Worm (Caenorhabditis elegans) whole organism, L4 larva: ENCODE results near the gene ngn-1.
"Not testable (repeated sequence)": the region's sequence is repeated elsewhere in the genome, so short reads cannot be mapped to it uniquely, and the experiment has no call there.

Experiments
- F49E8.2 ChIP-seq: sonication (generic microtip); optimal IDR thresholded peaks from 2 replicates; lab custom pipeline; 2016; ENCODE audit warnings: missing compliant biosample characterization, mild to moderate bottlenecking, missing genetic modification characterization, borderline replicate concordance
- T20F7.1 ChIP-seq: fragments of 200-800 bp; sonication (Bioruptor generic); optimal IDR thresholded peaks from 2 replicates; lab custom pipeline; 2018; ENCODE audit warnings: mild to moderate bottlenecking, missing genetic modification characterization, missing compliant biosample characterization
- T26A8.4 ChIP-seq: fragments of 200-800 bp; sonication (Bioruptor generic); IDR thresholded peaks from 2 replicates; pipeline ENCODE4 v1.3.6; 2022; ENCODE audit warnings: missing genetic modification characterization, missing compliant biosample characterization
- Y48G9A.11 ChIP-seq: fragments of 200-800 bp; sonication (Bioruptor generic); IDR thresholded peaks from 2 replicates; pipeline ENCODE4 v1.3.6; 2022; ENCODE audit warnings: missing genetic modification reagents, missing genetic modification characterization, missing compliant biosample characterization
- Y5F2A.4 ChIP-seq: fragments of 200-800 bp; sonication (Bioruptor generic); optimal IDR thresholded peaks from 2 replicates; lab custom pipeline; 2018; ENCODE audit warnings: mild to moderate bottlenecking, missing genetic modification characterization, missing compliant biosample characterization
- Y75B8A.6 ChIP-seq: fragments of 200-800 bp; sonication (Bioruptor generic); IDR thresholded peaks from 2 replicates; pipeline ENCODE4 v1.3.6; 2022; ENCODE audit warnings: missing genetic modification reagents, missing genetic modification characterization, missing compliant biosample characterization
- arid-1 ChIP-seq: fragments of 200-800 bp; sonication (Bioruptor generic); conservative IDR thresholded peaks from 2 replicates; pipeline ENCODE4 v1.3.6; 2022; ENCODE audit warnings: missing genetic modification reagents, missing genetic modification characterization, missing compliant biosample characterization
- ceh-44 ChIP-seq: fragments of 200-800 bp; sonication (Bioruptor generic); IDR thresholded peaks from 2 replicates; pipeline ENCODE4 v1.3.6; 2022; ENCODE audit warnings: missing genetic modification reagents, missing genetic modification characterization, missing compliant biosample characterization
- ceh-62 ChIP-seq: sonication (generic microtip); optimal IDR thresholded peaks from 2 replicates; lab custom pipeline; 2017; ENCODE audit warnings: missing biosample characterization, missing genetic modification characterization
- ces-1 ChIP-seq: fragments of 150-350 bp; sonication (generic microtip); optimal IDR thresholded peaks from 4 replicates; lab custom pipeline; 2014; ENCODE audit warnings: missing biosample characterization, missing genetic modification reagents, missing genetic modification characterization
- cey-2 ChIP-seq: sonication (generic microtip); optimal IDR thresholded peaks from 3 replicates; lab custom pipeline; 2017; ENCODE audit warnings: missing genetic modification characterization, mild to moderate bottlenecking, missing compliant biosample characterization, antibody characterized with exemption, borderline replicate concordance; ENCODE audit not compliant: insufficient read depth
- dpl-1 ChIP-seq: fragments of 150-350 bp; optimal IDR thresholded peaks from 2 replicates; lab custom pipeline; 2014; ENCODE audit warnings: missing biosample characterization, missing genetic modification reagents, missing genetic modification characterization
- egl-27 ChIP-seq: sonication (generic microtip); optimal IDR thresholded peaks from 3 replicates; lab custom pipeline; 2017; ENCODE audit warnings: missing biosample characterization, missing genetic modification reagents, missing genetic modification characterization
- egl-43 ChIP-seq: fragments of 200-800 bp; sonication (Bioruptor generic); IDR thresholded peaks from 2 replicates; pipeline ENCODE4 v1.3.6; 2022; ENCODE audit warnings: missing genetic modification reagents, missing genetic modification characterization, missing compliant biosample characterization
- hmg-1.1 ChIP-seq: fragments of 200-800 bp; sonication (Bioruptor generic); IDR thresholded peaks from 2 replicates; pipeline ENCODE4 v1.3.6; 2022; ENCODE audit warnings: missing genetic modification reagents, missing genetic modification characterization, missing compliant biosample characterization
- jun-1 ChIP-seq: fragments of 150-350 bp; optimal IDR thresholded peaks from 2 replicates; lab custom pipeline; 2014; ENCODE audit warnings: missing biosample characterization, missing genetic modification reagents, missing genetic modification characterization
- lim-7 ChIP-seq: fragments of 200-800 bp; sonication (Bioruptor generic); IDR thresholded peaks from 2 replicates; pipeline ENCODE4 v1.3.6; 2022; ENCODE audit warnings: missing genetic modification characterization, missing compliant biosample characterization
- lin-29 ChIP-seq: fragments of 200-800 bp; sonication (Bioruptor generic); IDR thresholded peaks from 2 replicates; pipeline ENCODE4 v1.3.6; 2022; ENCODE audit warnings: missing genetic modification reagents, missing genetic modification characterization, missing compliant biosample characterization
- lin-38 ChIP-seq: fragments of 200-800 bp; sonication (Bioruptor generic); IDR thresholded peaks from 2 replicates; pipeline ENCODE4 v1.3.6; 2022; ENCODE audit warnings: missing genetic modification reagents, missing genetic modification characterization, missing compliant biosample characterization
- lsy-2 ChIP-seq, 2 experiments: fragments of 150-350 bp in 1 of 2; sonication (generic microtip) in 1 of 2; optimal IDR thresholded peaks; 2 replicates each; lab custom pipeline; 2014 to 2017; ENCODE audit warnings: missing biosample characterization in 2 of 2, missing genetic modification characterization in 2 of 2
- madf-9 ChIP-seq: fragments of 200-800 bp; sonication (Bioruptor generic); conservative IDR thresholded peaks from 2 replicates; pipeline ENCODE4 v1.3.6; 2022; ENCODE audit warnings: missing genetic modification reagents, missing genetic modification characterization, missing compliant biosample characterization
- mep-1 ChIP-seq: fragments of 150-350 bp; sonication (generic microtip); optimal IDR thresholded peaks from 3 replicates; lab custom pipeline; 2014; ENCODE audit warnings: missing biosample characterization, missing genetic modification characterization
- mes-2 ChIP-seq: sonication (generic microtip); optimal IDR thresholded peaks from 2 replicates; lab custom pipeline; 2016; ENCODE audit warnings: missing genotype, mild to moderate bottlenecking, missing genetic modification characterization, missing compliant biosample characterization; ENCODE audit not compliant: poor library complexity, severe bottlenecking
- mxl-2 ChIP-seq: fragments of 200-800 bp; sonication (Bioruptor generic); conservative IDR thresholded peaks from 2 replicates; pipeline ENCODE4 v1.3.6; 2022; ENCODE audit warnings: missing genetic modification reagents, missing genetic modification characterization, missing compliant biosample characterization
- nhr-11 ChIP-seq: fragments of 150-350 bp; optimal IDR thresholded peaks from 2 replicates; lab custom pipeline; 2014; ENCODE audit warnings: missing biosample characterization, missing genetic modification characterization
- nhr-6 ChIP-seq: fragments of 150-350 bp; optimal IDR thresholded peaks from 2 replicates; lab custom pipeline; 2014; ENCODE audit warnings: missing biosample characterization, missing genetic modification characterization
- nhr-76 ChIP-seq: fragments of 150-350 bp; optimal IDR thresholded peaks from 2 replicates; lab custom pipeline; 2014; ENCODE audit warnings: missing biosample characterization, missing genetic modification characterization
- pqm-1 ChIP-seq: sonication (generic microtip); optimal IDR thresholded peaks from 2 replicates; lab custom pipeline; 2017; ENCODE audit warnings: missing biosample characterization, missing genetic modification characterization
- rbr-2 ChIP-seq: sonication (generic microtip); optimal IDR thresholded peaks from 2 replicates; lab custom pipeline; 2016; ENCODE audit warnings: missing genotype, missing genetic modification characterization, missing compliant biosample characterization
- set-16 ChIP-seq: fragments of 200-800 bp; sonication (Bioruptor generic); IDR thresholded peaks from 2 replicates; pipeline ENCODE4 v1.3.6; 2022; ENCODE audit warnings: missing genetic modification reagents, missing genetic modification characterization, missing compliant biosample characterization
- unc-130 ChIP-seq: sonication (generic microtip); optimal IDR thresholded peaks from 2 replicates; lab custom pipeline; 2016; ENCODE audit warnings: missing genetic modification reagents, missing genetic modification characterization, missing compliant biosample characterization
- unc-39 ChIP-seq: sonication (generic microtip); optimal IDR thresholded peaks from 2 replicates; lab custom pipeline; 2017; ENCODE audit warnings: missing biosample characterization, missing genetic modification characterization
- zag-1 ChIP-seq: fragments of 150-350 bp; optimal IDR thresholded peaks from 2 replicates; lab custom pipeline; 2014; ENCODE audit warnings: missing biosample characterization, missing genetic modification characterization
- ztf-11 ChIP-seq: fragments of 150-350 bp; optimal IDR thresholded peaks from 2 replicates; lab custom pipeline; 2014; ENCODE audit warnings: missing biosample characterization, missing genetic modification characterization

The ngn-1 gene

DNA sequence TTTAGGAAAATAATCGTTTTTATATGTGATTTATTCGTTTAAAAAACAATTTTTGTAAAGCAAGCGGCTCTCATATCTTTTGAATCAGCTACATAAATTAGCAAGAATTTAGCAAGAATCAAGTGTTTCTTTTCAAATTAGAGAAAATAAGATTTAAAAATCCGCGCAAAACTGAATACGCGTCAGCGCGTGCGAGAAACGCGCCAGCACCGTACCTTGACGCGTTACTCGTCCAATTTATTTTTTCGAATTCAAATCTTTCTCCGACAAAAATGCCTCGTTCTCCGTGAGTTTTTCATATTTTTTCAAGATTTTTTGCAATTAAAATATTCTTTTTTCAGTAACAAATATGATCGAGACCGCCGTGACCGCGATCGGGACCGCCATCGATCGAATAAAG lies 48.2 kb upstream of the ngn-1 start, which contains the start of gene Y94H6A.3 (continued):
- TF ChIP-seq nhr-76 (no peak), T26A8.4 (GFP tag; lab: Robert Waterston, UW) (peak; percentile 86), ces-1 (GFP tag; lab: Kevin White, UChicago) (no peak), unc-130 (GFP tag; lab: Kevin White, UChicago) (no peak), lsy-2 (tag; optimal IDR thresholded peaks at IDR 0.05; lab: Kevin White, UChicago) (peak; percentile 31 to 94), ztf-11 (tag; lab: Kevin White, UChicago) (no peak), cey-2 (tag; lab: Kevin White, UChicago) (no peak), egl-43 (GFP tag; lab: Robert Waterston, UW) (no peak), ceh-62 (tag; lab: Kevin White, UChicago) (no peak), unc-39 (tag; lab: Kevin White, UChicago) (no peak)
- TF ChIP-seq, all 104 proteins: peak for 45

DNA sequence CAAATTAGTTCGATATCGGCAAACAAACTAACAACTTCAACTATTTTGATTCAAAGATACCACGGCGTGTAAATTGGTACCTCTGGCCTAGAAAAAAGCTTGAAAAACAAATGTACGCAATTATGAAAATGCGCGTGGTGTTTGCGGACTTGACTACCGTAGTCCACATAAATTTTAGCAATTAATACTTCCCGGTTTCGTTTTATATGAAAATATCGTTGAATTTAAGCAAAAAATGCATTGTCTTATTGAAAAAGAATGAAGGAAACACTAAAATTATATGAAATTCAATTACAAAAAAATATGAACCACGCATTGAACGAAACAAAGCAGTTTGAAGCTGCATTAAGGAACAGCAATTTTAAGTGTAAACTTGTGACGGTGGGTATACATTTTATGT lies 46.8 kb upstream of the ngn-1 start, which contains the start of gene gpx-4:
Gene gpx-4, minus strand, starts transcription at position 101 of the 400 bp plus-strand sequence.
- TF ChIP-seq F49E8.2 (tag; lab: Kevin White, UChicago); egl-27 (tag; lab: Kevin White, UChicago); madf-9: not testable (repeated sequence)

DNA sequence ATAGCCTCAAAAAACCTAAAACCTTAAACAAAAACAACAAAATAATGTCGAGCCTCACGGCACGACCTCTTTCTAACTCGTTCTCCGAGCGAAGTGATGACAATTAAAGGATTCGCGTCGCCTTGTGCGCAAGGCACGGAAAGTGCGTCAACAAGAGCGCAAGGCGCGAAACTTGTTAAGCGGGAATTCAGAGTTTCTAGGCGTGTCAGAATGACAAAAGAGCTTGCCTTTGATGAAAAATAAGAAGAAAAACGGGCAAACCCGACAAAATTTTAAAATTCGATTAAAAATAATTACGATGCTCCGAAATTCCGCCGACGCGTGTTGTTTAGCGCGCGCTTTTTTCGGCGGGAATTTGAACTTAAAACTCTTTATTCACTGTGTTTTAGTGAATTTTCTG lies 43.3 kb upstream of the ngn-1 start:
- TF ChIP-seq lin-38 (GFP tag; lab: Robert Waterston, UW) (peak; percentile 44), Y48G9A.11 (peak; percentile 93)

DNA sequence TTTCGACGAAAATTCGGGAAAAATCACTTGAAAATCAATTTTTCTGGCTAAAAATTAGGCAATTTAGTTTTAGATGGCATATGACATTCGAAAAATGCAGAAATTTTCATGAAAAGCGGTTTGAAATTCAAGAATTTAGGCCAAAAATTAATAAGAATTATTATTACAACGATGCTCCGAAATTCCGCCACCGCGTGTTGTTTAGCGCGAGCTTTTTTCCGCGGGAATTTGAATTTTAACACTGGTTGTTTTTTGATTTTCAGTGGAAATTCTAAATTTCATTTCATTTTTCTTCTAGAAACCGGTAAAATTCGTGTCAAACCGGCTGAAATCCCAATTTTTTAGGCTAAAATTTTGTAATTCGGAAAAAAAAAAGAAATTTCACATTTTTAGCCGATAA lies 42.6 kb upstream of the ngn-1 start:
- TF ChIP-seq ceh-44 (GFP tag; lab: Robert Waterston, UW) (no peak), zag-1 (no peak), mep-1 (no peak), nhr-11 (tag; lab: Kevin White, UChicago) (no peak), unc-130 (GFP tag; lab: Kevin White, UChicago) (no peak), jun-1 (tag; lab: Kevin White, UChicago) (no peak), pqm-1 (tag; lab: Kevin White, UChicago) (no peak), dpl-1 (GFP tag; lab: Kevin White, UChicago) (peak; percentile 80), Y75B8A.6 (GFP tag; lab: Robert Waterston, UW) (no peak), hmg-1.1 (GFP tag; lab: Robert Waterston, UW) (no peak), mxl-2 (no peak), ces-1 (GFP tag; lab: Kevin White, UChicago) (no peak), arid-1 (no peak), lin-29 (GFP tag; lab: Robert Waterston, UW) (no peak), T26A8.4 (GFP tag; lab: Robert Waterston, UW) (no peak), Y48G9A.11 (peak; percentile 97), lin-38 (GFP tag; lab: Robert Waterston, UW) (peak; percentile 21), set-16 (no peak), rbr-2 (tag; lab: Kevin White, UChicago) (no peak), lim-7 (GFP tag; lab: Robert Waterston, UW) (no peak), cey-2 (tag; lab: Kevin White, UChicago) (no peak), lsy-2 (tag; optimal IDR thresholded peaks at IDR 0.05; lab: Kevin White, UChicago) (peak in 1 of 2 experiments; percentile 34), Y5F2A.4 (GFP tag; lab: Kevin White, UChicago) (no peak), mes-2 (tag; lab: Kevin White, UChicago) (peak; percentile 50), nhr-6 (tag; lab: Kevin White, UChicago) (no peak), T20F7.1 (GFP tag; lab: Kevin White, UChicago) (peak; percentile 90)
